Fruit fly (Drosophila melanogaster): Measurements from ENCODE around the gene CG5676.
A peak's percentile ranks its signal among the peaks of the same experiment; 100 is the strongest.

Gene CG5676

DNA sequence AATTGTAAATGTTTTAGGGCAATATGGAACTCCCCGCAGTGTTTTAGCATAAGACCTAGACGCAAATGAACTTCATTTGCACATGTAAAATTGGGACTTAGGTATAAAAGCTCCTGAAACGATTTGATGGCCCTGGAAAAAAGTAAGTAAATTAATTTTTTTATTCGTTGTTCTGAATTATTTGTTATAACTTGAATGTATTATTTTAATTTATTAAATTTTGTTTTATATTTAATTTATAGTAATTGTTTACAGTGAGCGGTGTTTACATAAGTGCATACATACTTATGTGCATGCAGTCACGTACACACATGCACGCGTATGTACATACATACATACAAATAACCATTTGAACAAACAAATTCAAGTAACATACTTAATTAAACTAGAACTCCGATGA is 20.7 kb upstream of the CG5676 start (continued):
- TF ChIP-seq trem (tag; optimal IDR thresholded peaks at IDR 0.05) (peak; percentile 50), CG2120 (GFP tag; optimal IDR thresholded peaks at IDR 0.05) (no peak), Sry-β (GFP tag; optimal IDR thresholded peaks at IDR 0.05) (peak; percentile 4), Spps (tag; optimal IDR thresholded peaks at IDR 0.05) (peak; percentile 54), jumu (GFP tag; optimal IDR thresholded peaks at IDR 0.05) (no peak), h (optimal IDR thresholded peaks at IDR 0.05) (no peak), hb (GFP tag; IDR thresholded peaks at IDR 0.05; ENCODE audit: partially characterized antibody) (no peak), Hr3 (GFP tag; optimal IDR thresholded peaks at IDR 0.05) (no peak), Ssrp (tag; optimal IDR thresholded peaks at IDR 0.05) (no peak), bsh (GFP tag; optimal IDR thresholded peaks at IDR 0.05) (peak in 1 of 2 experiments; percentile 42), CG4424 (GFP tag; optimal IDR thresholded peaks at IDR 0.05) (no peak), GATAe (GFP tag; conservative IDR thresholded peaks at IDR 0.05) (no peak), wor (GFP tag; IDR thresholded peaks at IDR 0.05) (peak; percentile 12; the same call in 1 of the 2 replicates), mam (GFP tag; optimal IDR thresholded peaks at IDR 0.05) (no peak), Bgb (GFP tag; IDR thresholded peaks at IDR 0.05; ENCODE audit: partially characterized antibody) (no peak), sc (optimal IDR thresholded peaks at IDR 0.05) (no peak), sc (GFP tag; optimal IDR thresholded peaks at IDR 0.05) (no peak), gce (GFP tag; IDR thresholded peaks at IDR 0.05) (peak; percentile 44; the same call in 1 of the 3 replicates), CG17385 (GFP tag; optimal IDR thresholded peaks at IDR 0.05) (no peak), CG10267 (tag; optimal IDR thresholded peaks at IDR 0.05) (peak; percentile 57), CG8765 (GFP tag; IDR thresholded peaks at IDR 0.05) (no peak), CG3726 (GFP tag; IDR thresholded peaks at IDR 0.05) (no peak), shn (GFP tag; optimal IDR thresholded peaks at IDR 0.05) (no peak), CG17361 (GFP tag; IDR thresholded peaks at IDR 0.05) (no peak; the same call in 1 of the 3 replicates), nom (GFP tag; optimal IDR thresholded peaks at IDR 0.05) (peak; percentile 38), Vsx1 (GFP tag; optimal IDR thresholded peaks at IDR 0.05) (no peak), CG8359 (GFP tag; optimal IDR thresholded peaks at IDR 0.05; ENCODE audit: borderline replicate concordance) (peak; percentile 22), CG8388 (GFP tag; optimal IDR thresholded peaks at IDR 0.05) (peak; percentile 46), pan (optimal IDR thresholded peaks at IDR 0.05) (no peak), pan (GFP tag; optimal IDR thresholded peaks at IDR 0.05 in 1 of 2, IDR thresholded peaks at IDR 0.05 in 1 of 2) (no peak), CG9609 (GFP tag; optimal IDR thresholded peaks at IDR 0.05) (no peak), Sox100B (GFP tag; optimal IDR thresholded peaks at IDR 0.05) (peak; percentile 63), inv (GFP tag; IDR thresholded peaks at IDR 0.05; ENCODE audit: partially characterized antibody) (no peak), phol (tag; optimal IDR thresholded peaks at IDR 0.05) (peak; percentile 37), Oaz (GFP tag; IDR thresholded peaks at IDR 0.05) (no peak), chm (GFP tag; IDR thresholded peaks at IDR 0.05) (no peak), CG15011 (GFP tag; optimal IDR thresholded peaks at IDR 0.05) (no peak), CG10979 (tag; optimal IDR thresholded peaks at IDR 0.05) (peak; percentile 66), ems (GFP tag; optimal IDR thresholded peaks at IDR 0.05) (no peak), CG6765 (GFP tag; optimal IDR thresholded peaks at IDR 0.05) (no peak), CG17568 (GFP tag; optimal IDR thresholded peaks at IDR 0.05) (no peak), CG14050 (GFP tag; IDR thresholded peaks at IDR 0.05) (no peak), Doc3 (GFP tag; IDR thresholded peaks at IDR 0.05; ENCODE audit: partially characterized antibody) (no peak), hbn (GFP tag; IDR thresholded peaks at IDR 0.05; ENCODE audit: partially characterized antibody) (no peak), CG16779 (GFP tag; IDR thresholded peaks at IDR 0.05) (no peak), mirr (GFP tag; optimal IDR thresholded peaks at IDR 0.05) (no peak), Nf-YC (tag; optimal IDR thresholded peaks at IDR 0.05) (no peak), CG11093 (GFP tag; IDR thresholded peaks at IDR 0.05) (no peak), ara (GFP tag; IDR thresholded peaks at IDR 0.05) (0 out of 2 replicates have a peak, but pooled peaks have one; percentile 30), Antp (GFP tag; optimal IDR thresholded peaks at IDR 0.05) (no peak), CG4404 (GFP tag; IDR thresholded peaks at IDR 0.05) (no peak), jigr1 (GFP tag; IDR thresholded peaks at IDR 0.05) (no peak)

Data from whole organism, embryonic.